Worm (Caenorhabditis elegans): ENCODE measurements around the gene pigq-1.

DNA sequence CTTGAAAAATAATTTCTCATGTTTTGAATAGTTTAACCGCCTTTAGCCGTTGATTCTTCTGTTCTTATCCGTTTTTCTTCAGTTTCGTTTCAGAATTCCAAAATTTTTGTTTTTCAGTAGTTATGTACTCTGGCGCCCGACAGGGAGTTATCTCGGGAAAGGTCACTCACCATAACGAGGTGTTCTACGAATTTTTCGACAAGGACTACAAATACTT lies 3.9 kb downstream of the pigq-1 start, which contains the start of gene F01G4.4:
- TF ChIP-seq hmbx-1 (tag; optimal IDR thresholded peaks at IDR 0.05), result no peak
- TF ChIP-seq tbx-11 (GFP tag; IDR thresholded peaks at IDR 0.05), result no peak
- TF ChIP-seq hmg-4 (GFP tag; optimal IDR thresholded peaks at IDR 0.05), result no peak
- no peak for TF ChIP-seq ama-1 (optimal IDR thresholded peaks at IDR 0.05)
- no peak for TF ChIP-seq flt-1 (GFP tag; IDR thresholded peaks at IDR 0.05)
- TF ChIP-seq sea-1 (GFP tag; conservative IDR thresholded peaks at IDR 0.05), result no peak
- no peak for TF ChIP-seq ets-7 (tag; optimal IDR thresholded peaks at IDR 0.05)
- TF ChIP-seq hnd-1 (tag; optimal IDR thresholded peaks at IDR 0.05), result no peak

Measured in whole organism, early embryonic.